Worm (Caenorhabditis elegans) whole organism, L4 larva: Measurements from ENCODE around the gene snf-6.

Source experiments
- ZK546.5 ChIP-seq, 2 experiments: sonication (generic microtip); optimal IDR thresholded peaks; 2 replicates each; lab custom pipeline; 2017; ENCODE audit warnings: missing biosample characterization in 2 of 2, missing genetic modification characterization in 2 of 2
- aha-1 ChIP-seq: fragments of 150-350 bp; peaks from one replicate; lab custom pipeline; 2014; ENCODE audit warnings: missing biosample characterization, missing genetic modification characterization
- jun-1 ChIP-seq: fragments of 150-350 bp; optimal IDR thresholded peaks from 2 replicates; lab custom pipeline; 2014; ENCODE audit warnings: missing biosample characterization, missing genetic modification reagents, missing genetic modification characterization
- lsy-2 ChIP-seq, 2 experiments: fragments of 150-350 bp in 1 of 2; sonication (generic microtip) in 1 of 2; optimal IDR thresholded peaks; 2 replicates each; lab custom pipeline; 2014 to 2017; ENCODE audit warnings: missing biosample characterization in 2 of 2, missing genetic modification characterization in 2 of 2
- pha-4 ChIP-seq, 2 experiments: fragments of 150-350 bp in 1 of 2; fragments of 200-800 bp in 1 of 2; sonication (Bioruptor generic) in 1 of 2; IDR thresholded peaks in 1 of 2; optimal IDR thresholded peaks in 1 of 2; 2 replicates each; pipeline versions ENCODE4 v1.3.6 to Lab custom; 2014 to 2022; ENCODE audit warnings: missing genetic modification characterization in 2 of 2, missing genetic modification reagents in 2 of 2, missing biosample characterization in 1 of 2, missing compliant biosample characterization in 1 of 2
- spr-1 ChIP-seq: sonication (generic microtip); optimal IDR thresholded peaks from 2 replicates; lab custom pipeline; 2016; ENCODE audit warnings: mild to moderate bottlenecking, missing genetic modification characterization, missing compliant biosample characterization
- unc-130 ChIP-seq: sonication (generic microtip); optimal IDR thresholded peaks from 2 replicates; lab custom pipeline; 2016; ENCODE audit warnings: missing genetic modification reagents, missing genetic modification characterization, missing compliant biosample characterization
- ztf-11 ChIP-seq: fragments of 150-350 bp; optimal IDR thresholded peaks from 2 replicates; lab custom pipeline; 2014; ENCODE audit warnings: missing biosample characterization, missing genetic modification characterization

DNA sequence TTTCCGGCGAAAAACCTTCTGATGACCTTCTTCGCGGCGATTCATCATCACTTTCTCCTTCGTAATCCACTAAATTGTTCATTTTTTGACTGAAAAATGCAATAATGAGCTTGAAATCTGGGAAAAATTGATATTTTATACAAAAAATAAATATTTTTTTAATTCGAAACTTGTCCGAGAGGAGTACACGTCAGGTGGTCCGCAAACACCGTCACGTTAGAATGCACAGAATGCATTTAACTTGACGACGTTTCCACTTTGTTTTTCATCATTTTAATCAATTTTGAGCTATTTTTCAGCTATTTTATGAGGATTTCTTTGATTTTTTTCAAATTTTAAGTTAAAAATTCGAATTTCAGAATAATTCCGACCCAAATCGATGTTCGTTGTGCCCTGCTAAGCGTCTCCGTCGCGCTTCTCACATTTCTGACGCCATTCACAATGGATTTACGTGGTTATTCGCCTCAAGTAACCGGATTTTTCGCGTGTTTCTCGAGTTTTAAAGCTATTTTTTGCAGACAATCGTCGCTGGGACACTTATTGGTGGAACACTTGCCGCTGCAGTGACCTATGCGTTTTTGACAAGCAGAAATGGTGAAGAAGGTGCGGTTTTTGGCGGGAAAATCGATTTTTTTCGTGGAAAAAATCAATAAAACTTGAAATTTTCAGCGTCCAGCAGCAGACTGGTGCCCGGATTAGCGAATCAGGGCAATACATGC, 26.0 kb upstream of the snf-6 start, which contains the start of the genes eelo-1 and Y67D2.2:
- no peak for TF ChIP-seq jun-1 (tag; lab: Kevin White, UChicago)
- TF ChIP-seq pha-4 (GFP tag; IDR thresholded peaks at IDR 0.05; lab: Robert Waterston, UW) = no peak
- no peak for TF ChIP-seq pha-4 (tag; optimal IDR thresholded peaks at IDR 0.05; lab: Kevin White, UChicago)
- no peak for TF ChIP-seq unc-130 (GFP tag; lab: Kevin White, UChicago)
- TF ChIP-seq ZK546.5 (tag; optimal IDR thresholded peaks at IDR 0.05; lab: Kevin White, UChicago) = no peak
- peak; percentile 1 for TF ChIP-seq aha-1 (tag; lab: Kevin White, UChicago)
- TF ChIP-seq lsy-2 (tag; optimal IDR thresholded peaks at IDR 0.05; lab: Kevin White, UChicago) = peak in 1 of 2 experiments; percentile 85
- TF ChIP-seq spr-1 (tag; lab: Kevin White, UChicago) = no peak
- no peak for TF ChIP-seq ztf-11 (tag; lab: Kevin White, UChicago)
